Fruit fly (Drosophila melanogaster) whole organism, prepupa: ENCODE data around the gene Muc91C.

Source experiments
- Blimp-1 ChIP-seq: fragments of 200-800 bp; sonication (Bioruptor generic); optimal IDR thresholded peaks from 3 replicates; lab custom pipeline; 2017; ENCODE audit warnings: missing biosample characterization, missing genetic modification characterization, mild to moderate bottlenecking, moderate library complexity, missing genetic modification reagents
- CG10631 ChIP-seq: fragments of 200-800 bp; sonication (Bioruptor generic); optimal IDR thresholded peaks from 2 replicates; lab custom pipeline; 2016; ENCODE audit warnings: missing biosample characterization, missing genetic modification characterization
- CG10669 ChIP-seq: fragments of 200-800 bp; sonication (Bioruptor generic); optimal IDR thresholded peaks from 3 replicates; lab custom pipeline; 2018; ENCODE audit warnings: missing biosample characterization, mild to moderate bottlenecking, missing genetic modification characterization, moderate library complexity
- CG11762 ChIP-seq: fragments of 200-800 bp; sonication (Bioruptor generic); optimal IDR thresholded peaks from 3 replicates; lab custom pipeline; 2016; ENCODE audit warnings: missing biosample characterization, missing genetic modification characterization; ENCODE audit not compliant: insufficient read depth
- CG11902 ChIP-seq: fragments of 200-800 bp; sonication (Bioruptor generic); optimal IDR thresholded peaks from 3 replicates; lab custom pipeline; 2016; ENCODE audit warnings: missing biosample characterization, missing genetic modification characterization
- CG15336 ChIP-seq: fragments of 200-800 bp; sonication (Bioruptor generic); IDR thresholded peaks from 2 replicates; pipeline ENCODE4 v1.3.6; 2022; ENCODE audit warnings: missing biosample characterization, missing genetic modification characterization
- CG1621 ChIP-seq: fragments of 200-800 bp; sonication (Bioruptor generic); optimal IDR thresholded peaks from 3 replicates; lab custom pipeline; 2018; ENCODE audit warnings: missing biosample characterization, mild to moderate bottlenecking, missing genetic modification characterization
- CG16779 ChIP-seq: fragments of 200-800 bp; sonication (Bioruptor generic); optimal IDR thresholded peaks from 3 replicates; lab custom pipeline; 2017; ENCODE audit warnings: missing biosample characterization, mild to moderate bottlenecking, missing genetic modification characterization
- CG3032 ChIP-seq: fragments of 200-800 bp; optimal IDR thresholded peaks from 2 replicates; lab custom pipeline; 2019; ENCODE audit warnings: missing biosample characterization, mild to moderate bottlenecking, missing genetic modification characterization, moderate library complexity
- CG3919 ChIP-seq: fragments of 200-800 bp; sonication (Bioruptor generic); optimal IDR thresholded peaks from 3 replicates; lab custom pipeline; 2016; ENCODE audit warnings: missing biosample characterization, missing genetic modification characterization
- CG6792 ChIP-seq: fragments of 200-800 bp; sonication (Bioruptor generic); optimal IDR thresholded peaks from 3 replicates; lab custom pipeline; 2016; ENCODE audit warnings: missing biosample characterization, missing genetic modification characterization
- CG6808 ChIP-seq: fragments of 200-800 bp; sonication (Bioruptor generic); optimal IDR thresholded peaks from 3 replicates; lab custom pipeline; 2017; ENCODE audit warnings: missing biosample characterization, missing genetic modification characterization, mild to moderate bottlenecking, moderate library complexity, missing genetic modification reagents
- CG6854 ChIP-seq: fragments of 200-800 bp; sonication (Bioruptor generic); optimal IDR thresholded peaks from 2 replicates; lab custom pipeline; 2017; ENCODE audit warnings: missing biosample characterization, mild to moderate bottlenecking, missing genetic modification characterization
- CG7368 ChIP-seq: fragments of 200-800 bp; sonication (Bioruptor generic); optimal IDR thresholded peaks from 3 replicates; lab custom pipeline; 2016; ENCODE audit warnings: missing biosample characterization, missing genetic modification characterization
- CG8119 ChIP-seq: fragments of 200-800 bp; sonication (Bioruptor generic); IDR thresholded peaks from 3 replicates; pipeline ENCODE4 v1.3.6; 2022; ENCODE audit warnings: missing biosample characterization, missing genetic modification characterization
- CG8319 ChIP-seq: fragments of 200-800 bp; sonication (Bioruptor generic); optimal IDR thresholded peaks from 3 replicates; lab custom pipeline; 2016; ENCODE audit warnings: missing biosample characterization, missing genetic modification characterization
- CG9139 ChIP-seq: fragments of 200-800 bp; sonication (Bioruptor generic); optimal IDR thresholded peaks from 3 replicates; lab custom pipeline; 2017; ENCODE audit warnings: missing biosample characterization, mild to moderate bottlenecking, missing genetic modification characterization
- Eip75B ChIP-seq: fragments of 200-800 bp; sonication (Bioruptor generic); optimal IDR thresholded peaks from 3 replicates; lab custom pipeline; 2016; ENCODE audit warnings: missing biosample characterization, missing genetic modification characterization
- Ets21C ChIP-seq: fragments of 200-800 bp; sonication (Bioruptor generic); optimal IDR thresholded peaks from 3 replicates; lab custom pipeline; 2016; ENCODE audit warnings: missing biosample characterization, missing genetic modification characterization
- Ets96B ChIP-seq: fragments of 200-800 bp; optimal IDR thresholded peaks from 2 replicates; lab custom pipeline; 2019; ENCODE audit warnings: missing biosample characterization, mild to moderate bottlenecking, missing genetic modification characterization, moderate library complexity
- Lpt ChIP-seq: fragments of 200-800 bp; sonication (Bioruptor generic); optimal IDR thresholded peaks from 3 replicates; lab custom pipeline; 2016; ENCODE audit warnings: missing biosample characterization, missing genetic modification characterization
- OdsH ChIP-seq: fragments of 200-800 bp; sonication (Bioruptor generic); optimal IDR thresholded peaks from 3 replicates; lab custom pipeline; 2016; ENCODE audit warnings: missing biosample characterization, missing genetic modification characterization
- Smox ChIP-seq: fragments of 200-800 bp; sonication (Bioruptor generic); optimal IDR thresholded peaks from 3 replicates; lab custom pipeline; 2016; ENCODE audit warnings: missing biosample characterization, missing genetic modification characterization
- Sox102F ChIP-seq: fragments of 200-800 bp; sonication (Bioruptor generic); optimal IDR thresholded peaks from 2 replicates; lab custom pipeline; 2016; ENCODE audit warnings: missing biosample characterization, mild to moderate bottlenecking, missing genetic modification characterization
- Sox14 ChIP-seq: fragments of 200-800 bp; sonication (Bioruptor generic); optimal IDR thresholded peaks from 3 replicates; lab custom pipeline; 2016; ENCODE audit warnings: missing biosample characterization, missing genetic modification characterization
- achi ChIP-seq: fragments of 200-800 bp; sonication (Bioruptor generic); optimal IDR thresholded peaks from 3 replicates; lab custom pipeline; 2016; ENCODE audit warnings: missing biosample characterization, missing genetic modification characterization
- acj6 ChIP-seq: fragments of 200-800 bp; sonication (Bioruptor generic); optimal IDR thresholded peaks from 3 replicates; lab custom pipeline; 2016; ENCODE audit warnings: missing biosample characterization, missing genetic modification characterization
- cyc ChIP-seq: fragments of 200-800 bp; sonication (Bioruptor generic); optimal IDR thresholded peaks from 3 replicates; lab custom pipeline; 2016; ENCODE audit warnings: missing biosample characterization, missing genetic modification characterization
- dac ChIP-seq: fragments of 200-800 bp; sonication (Bioruptor generic); optimal IDR thresholded peaks from 2 replicates; lab custom pipeline; 2017; ENCODE audit warnings: missing biosample characterization, mild to moderate bottlenecking, missing genetic modification characterization
- eg ChIP-seq: fragments of 200-800 bp; sonication (Bioruptor generic); IDR thresholded peaks from 3 replicates; pipeline ENCODE4 v1.3.6; 2022; ENCODE audit warnings: missing biosample characterization, missing genetic modification characterization
- fd59A ChIP-seq: fragments of 200-800 bp; sonication (Bioruptor generic); optimal IDR thresholded peaks from 2 replicates; lab custom pipeline; 2017; ENCODE audit warnings: missing biosample characterization, mild to moderate bottlenecking, missing genetic modification characterization, missing genetic modification reagents
- fkh ChIP-seq: fragments of 200-800 bp; sonication (Bioruptor generic); optimal IDR thresholded peaks from 3 replicates; lab custom pipeline; 2017; ENCODE audit warnings: missing biosample characterization, mild to moderate bottlenecking, missing genetic modification characterization, moderate library complexity
- lz ChIP-seq: fragments of 200-800 bp; sonication (Bioruptor generic); optimal IDR thresholded peaks from 3 replicates; lab custom pipeline; 2016; ENCODE audit warnings: missing biosample characterization, missing genetic modification characterization
- net ChIP-seq: fragments of 200-800 bp; sonication (Bioruptor generic); optimal IDR thresholded peaks from 3 replicates; lab custom pipeline; 2016; ENCODE audit warnings: missing biosample characterization, missing genetic modification characterization
- spab ChIP-seq: fragments of 200-800 bp; sonication (Bioruptor generic); optimal IDR thresholded peaks from 2 replicates; lab custom pipeline; 2017; ENCODE audit warnings: missing biosample characterization, mild to moderate bottlenecking, missing genetic modification characterization, missing genetic modification reagents
- ss ChIP-seq, 2 experiments: fragments of 200-800 bp; sonication (Bioruptor generic); optimal IDR thresholded peaks; 2 replicates in 1 of 2; 3 replicates in 1 of 2; lab custom pipeline; 2017 to 2018; ENCODE audit warnings: mild to moderate bottlenecking in 2 of 2, missing biosample characterization in 2 of 2, missing genetic modification characterization in 2 of 2, moderate library complexity in 1 of 2
- vri ChIP-seq: fragments of 200-800 bp; sonication (Bioruptor generic); optimal IDR thresholded peaks from 3 replicates; lab custom pipeline; 2016; ENCODE audit warnings: missing biosample characterization, mild to moderate bottlenecking, missing genetic modification characterization

Gene Muc91C

dm6 chr3R:18703514-18703913 lies 11.0 kb upstream of the Muc91C start:
- TF ChIP-seq Sox14: no peak
- no peak for TF ChIP-seq CG10669 (GFP tag; lab: Kevin White, UChicago)
- TF ChIP-seq acj6: no peak
- TF ChIP-seq CG6808 (GFP tag; lab: Kevin White, UChicago): no peak
- no peak for TF ChIP-seq CG8119 (GFP tag; lab: Robert Waterston, UW)
- no peak for TF ChIP-seq CG10631 (GFP tag; lab: Kevin White, UChicago)
- TF ChIP-seq dac (GFP tag; lab: Kevin White, UChicago): no peak
- no peak for TF ChIP-seq CG15336 (GFP tag; lab: Robert Waterston, UW)
- TF ChIP-seq Ets21C: no peak
- no peak for TF ChIP-seq ss (GFP tag; optimal IDR thresholded peaks at IDR 0.05; lab: Kevin White, UChicago)
- TF ChIP-seq Ets96B: no peak

dm6 chr3R:18698855-18699569 lies 6.5 kb upstream of the Muc91C start:
- no peak for TF ChIP-seq CG11902
- no peak for TF ChIP-seq CG15336 (GFP tag; lab: Robert Waterston, UW)
- no peak for TF ChIP-seq vri (GFP tag; lab: Kevin White, UChicago)
- TF ChIP-seq lz (GFP tag; lab: Kevin White, UChicago): no peak
- TF ChIP-seq Eip75B (GFP tag; lab: Kevin White, UChicago): no peak
- TF ChIP-seq CG8319 (GFP tag; lab: Kevin White, UChicago): no peak
- TF ChIP-seq CG7368 (GFP tag; lab: Kevin White, UChicago): no peak
- no peak for TF ChIP-seq CG9139 (GFP tag; lab: Kevin White, UChicago)

- TF ChIP-seq CG10631 (GFP tag; lab: Kevin White, UChicago): no peak
- TF ChIP-seq CG6792 (GFP tag; lab: Kevin White, UChicago): no peak
- TF ChIP-seq Blimp-1 (GFP tag; lab: Kevin White, UChicago): no peak
- TF ChIP-seq Smox (GFP tag; lab: Kevin White, UChicago): no peak
- no peak for TF ChIP-seq OdsH (GFP tag; lab: Kevin White, UChicago)
- TF ChIP-seq, all 60 proteins: peak for 0
Measured at dm6 chr3R:18694952-18695351, 2.4 kb upstream of the Muc91C start, which contains the start of gene CG34282. Gene CG34282, plus strand, starts transcription at chr3R:18695252.

- TF ChIP-seq fd59A (GFP tag; lab: Kevin White, UChicago) (no peak), Sox102F (no peak), CG10669 (GFP tag; lab: Kevin White, UChicago) (no peak), Sox14 (no peak), CG6854 (GFP tag; lab: Kevin White, UChicago) (no peak), Smox (GFP tag; lab: Kevin White, UChicago) (no peak), spab (GFP tag; lab: Kevin White, UChicago) (no peak), CG11762 (GFP tag; lab: Kevin White, UChicago) (no peak), Lpt (no peak)
Measured at dm6 chr3R:18693611-18694010, 1.1 kb upstream of the Muc91C start, which contains the start of gene CG14300. Gene CG14300, minus strand, starts transcription at chr3R:18693711.

- TF ChIP-seq achi: no peak
- TF ChIP-seq CG16779: no peak
- TF ChIP-seq Blimp-1 (GFP tag; lab: Kevin White, UChicago): no peak
- no peak for TF ChIP-seq Lpt
- TF ChIP-seq CG1621: no peak
- TF ChIP-seq net (GFP tag; lab: Kevin White, UChicago): no peak
- no peak for TF ChIP-seq Ets21C
- no peak for TF ChIP-seq fkh (GFP tag; lab: Kevin White, UChicago)
- no peak for TF ChIP-seq Smox (GFP tag; lab: Kevin White, UChicago)
- no peak for TF ChIP-seq OdsH (GFP tag; lab: Kevin White, UChicago)
- no peak for TF ChIP-seq eg
- TF ChIP-seq CG3919 (GFP tag; lab: Kevin White, UChicago): no peak
- TF ChIP-seq Eip75B (GFP tag; lab: Kevin White, UChicago): no peak
- TF ChIP-seq cyc (GFP tag; lab: Kevin White, UChicago): no peak
- TF ChIP-seq CG3032: no peak
- TF ChIP-seq CG8119 (GFP tag; lab: Robert Waterston, UW): no peak
- TF ChIP-seq ss (GFP tag; optimal IDR thresholded peaks at IDR 0.05; lab: Kevin White, UChicago): no peak
Measured at dm6 chr3R:18681054-18681453, 11.5 kb downstream of the Muc91C start.
